Worm (Caenorhabditis elegans) whole organism, L1 larva: Measurements from ENCODE around the gene egl-27.
A peak's percentile ranks its signal among the peaks of the same experiment; 100 is the strongest.

Experiments used
- C04F5.9 ChIP-seq: sonication (generic microtip); optimal IDR thresholded peaks from 2 replicates; lab custom pipeline; 2016; ENCODE audit warnings: missing genetic modification characterization, missing compliant biosample characterization
- C16A3.4 ChIP-seq: fragments of 150-350 bp; optimal IDR thresholded peaks from 2 replicates; lab custom pipeline; 2014; ENCODE audit warnings: missing biosample characterization, missing genetic modification characterization
- C34B4.2 ChIP-seq: sonication (generic microtip); optimal IDR thresholded peaks from 2 replicates; lab custom pipeline; 2017; ENCODE audit warnings: mild to moderate bottlenecking, missing genetic modification characterization, missing compliant biosample characterization
- F16B12.6 ChIP-seq: fragments of 150-350 bp; optimal IDR thresholded peaks from 2 replicates; lab custom pipeline; 2014; ENCODE audit warnings: missing biosample characterization, missing genetic modification characterization
- Y116A8C.19 ChIP-seq: sonication (generic microtip); optimal IDR thresholded peaks from 2 replicates; lab custom pipeline; 2016; ENCODE audit warnings: missing compliant biosample characterization, missing genetic modification characterization, borderline replicate concordance
- alr-1 ChIP-seq: fragments of 200-800 bp; sonication (Bioruptor generic); optimal IDR thresholded peaks from 2 replicates; lab custom pipeline; 2018; ENCODE audit warnings: borderline replicate concordance, mild to moderate bottlenecking, missing genetic modification characterization, missing compliant biosample characterization
- ama-1 ChIP-seq: fragments of 150-350 bp; optimal IDR thresholded peaks from 2 replicates; lab custom pipeline; 2014
- blmp-1 ChIP-seq: fragments of 150-350 bp; optimal IDR thresholded peaks from 2 replicates; lab custom pipeline; 2014; ENCODE audit warnings: missing biosample characterization, missing genetic modification characterization
- ceh-82 ChIP-seq, 3 experiments: fragments of 150-350 bp in 1 of 3; sonication (generic microtip) in 2 of 3; optimal IDR thresholded peaks; 2 replicates each; lab custom pipeline; 2014 to 2017; ENCODE audit warnings: missing biosample characterization in 3 of 3, missing genetic modification characterization in 3 of 3
- ceh-88 ChIP-seq: fragments of 200-800 bp; sonication (Bioruptor generic); IDR thresholded peaks from 2 replicates; pipeline ENCODE4 v1.3.6; 2022; ENCODE audit warnings: missing genetic modification characterization, missing compliant biosample characterization
- ces-1 ChIP-seq: fragments of 150-350 bp; optimal IDR thresholded peaks from 2 replicates; lab custom pipeline; 2014; ENCODE audit warnings: missing biosample characterization, missing genetic modification reagents, missing genetic modification characterization
- dsc-1 ChIP-seq: sonication (generic microtip); optimal IDR thresholded peaks from 2 replicates; lab custom pipeline; 2016; ENCODE audit warnings: mild to moderate bottlenecking, missing genetic modification characterization, missing compliant biosample characterization
- efl-1 ChIP-seq, 4 experiments: fragments of 150-350 bp; optimal IDR thresholded peaks in 3 of 4; peaks in 1 of 4; 1 replicate in 1 of 4; 2 replicates in 3 of 4; lab custom pipeline; 2014; ENCODE audit warnings: missing biosample characterization in 2 of 4, missing genetic modification characterization in 2 of 4, missing genetic modification reagents in 2 of 4
- efl-3 ChIP-seq: fragments of 200-800 bp; sonication (Bioruptor generic); optimal IDR thresholded peaks from 2 replicates; lab custom pipeline; 2018; ENCODE audit warnings: mild to moderate bottlenecking, missing genetic modification characterization, missing compliant biosample characterization
- egl-13 ChIP-seq: sonication (generic microtip); optimal IDR thresholded peaks from 2 replicates; lab custom pipeline; 2016; ENCODE audit warnings: missing genotype, missing genetic modification reagents, missing genetic modification characterization, missing compliant biosample characterization
- elt-3 ChIP-seq, 6 experiments: fragments of 150-350 bp in 1 of 6; sonication (generic microtip); optimal IDR thresholded peaks; 2 replicates each; lab custom pipeline; 2017 to 2018; ENCODE audit warnings: missing biosample characterization in 6 of 6, missing genetic modification characterization in 6 of 6, inconsistent platforms in 1 of 6
- fkh-10 ChIP-seq: sonication (generic microtip); optimal IDR thresholded peaks from 2 replicates; lab custom pipeline; 2017; ENCODE audit warnings: missing biosample characterization, missing genetic modification reagents, missing genetic modification characterization
- fkh-4 ChIP-seq: sonication (generic microtip); optimal IDR thresholded peaks from 2 replicates; lab custom pipeline; 2016; ENCODE audit warnings: missing compliant biosample characterization, missing genetic modification characterization, borderline replicate concordance
- fos-1 ChIP-seq: fragments of 150-350 bp; optimal IDR thresholded peaks from 2 replicates; lab custom pipeline; 2014; ENCODE audit warnings: missing biosample characterization, missing genetic modification characterization
- hpl-2 ChIP-seq: fragments of 150-350 bp; optimal IDR thresholded peaks from 2 replicates; lab custom pipeline; 2014; ENCODE audit warnings: missing biosample characterization, missing genetic modification reagents, missing genetic modification characterization
- isw-1 ChIP-seq: fragments of 200-800 bp; sonication (Bioruptor generic); IDR thresholded peaks from 2 replicates; pipeline ENCODE4 v1.3.6; 2022; ENCODE audit warnings: missing genetic modification characterization, missing compliant biosample characterization
- lin-14 ChIP-seq: fragments of 200-800 bp; sonication (Bioruptor generic); optimal IDR thresholded peaks from 2 replicates; lab custom pipeline; 2018; ENCODE audit warnings: mild to moderate bottlenecking, missing genetic modification characterization, moderate library complexity, missing compliant biosample characterization
- lin-15B ChIP-seq: fragments of 150-350 bp; sonication (generic microtip); optimal IDR thresholded peaks from 3 replicates; lab custom pipeline; 2014; ENCODE audit warnings: missing biosample characterization, missing genetic modification characterization
- lir-3 ChIP-seq: sonication (generic microtip); optimal IDR thresholded peaks from 2 replicates; lab custom pipeline; 2016; ENCODE audit warnings: mild to moderate bottlenecking, missing genetic modification characterization, moderate library complexity, missing compliant biosample characterization; ENCODE audit not compliant: poor library complexity
- lsy-2 ChIP-seq, 2 experiments: fragments of 150-350 bp; optimal IDR thresholded peaks; 2 replicates each; lab custom pipeline; 2014; ENCODE audit warnings: missing biosample characterization in 2 of 2, missing genetic modification characterization in 2 of 2
- mab-9 ChIP-seq: fragments of 200-800 bp; sonication (Bioruptor generic); IDR thresholded peaks from 2 replicates; pipeline ENCODE4 v1.3.6; 2022; ENCODE audit warnings: missing genetic modification reagents, missing genetic modification characterization, missing compliant biosample characterization
- mef-2 ChIP-seq: fragments of 150-350 bp; optimal IDR thresholded peaks from 2 replicates; lab custom pipeline; 2014; ENCODE audit warnings: missing biosample characterization, missing genetic modification characterization
- mep-1 ChIP-seq: fragments of 150-350 bp; optimal IDR thresholded peaks from 2 replicates; lab custom pipeline; 2014; ENCODE audit warnings: missing biosample characterization, missing genetic modification characterization
- nhr-12 ChIP-seq: sonication (generic microtip); optimal IDR thresholded peaks from 2 replicates; lab custom pipeline; 2017; ENCODE audit warnings: missing biosample characterization, missing genetic modification characterization
- nhr-47 ChIP-seq: sonication (generic microtip); optimal IDR thresholded peaks from 2 replicates; lab custom pipeline; 2016; ENCODE audit warnings: mild to moderate bottlenecking, missing genetic modification characterization, moderate library complexity, missing compliant biosample characterization
- nhr-76 ChIP-seq: sonication (generic microtip); optimal IDR thresholded peaks from 2 replicates; lab custom pipeline; 2017; ENCODE audit warnings: missing biosample characterization, missing genetic modification characterization
- nhr-84 ChIP-seq: sonication (generic microtip); optimal IDR thresholded peaks from 2 replicates; lab custom pipeline; 2017; ENCODE audit warnings: missing biosample characterization, missing genetic modification characterization
- nhr-90 ChIP-seq: sonication (generic microtip); optimal IDR thresholded peaks from 2 replicates; lab custom pipeline; 2016; ENCODE audit warnings: mild to moderate bottlenecking, missing genetic modification characterization, missing compliant biosample characterization; ENCODE audit not compliant: poor library complexity
- pag-3 ChIP-seq: sonication (generic microtip); optimal IDR thresholded peaks from 2 replicates; lab custom pipeline; 2017; ENCODE audit warnings: missing genetic modification characterization, mild to moderate bottlenecking, missing compliant biosample characterization, antibody characterized with exemption, borderline replicate concordance; ENCODE audit not compliant: insufficient read depth
- skn-1 ChIP-seq: fragments of 150-350 bp; optimal IDR thresholded peaks from 2 replicates; lab custom pipeline; 2014; ENCODE audit warnings: missing biosample characterization, missing genetic modification characterization
- sox-4 ChIP-seq: sonication (generic microtip); optimal IDR thresholded peaks from 2 replicates; lab custom pipeline; 2016; ENCODE audit warnings: missing genetic modification characterization, missing compliant biosample characterization
- sptf-1 ChIP-seq: fragments of 150-350 bp; optimal IDR thresholded peaks from 2 replicates; lab custom pipeline; 2014; ENCODE audit warnings: missing biosample characterization, missing genetic modification characterization
- sup-37 ChIP-seq: fragments of 200-800 bp; sonication (Bioruptor generic); optimal IDR thresholded peaks from 2 replicates; lab custom pipeline; 2018; ENCODE audit warnings: mild to moderate bottlenecking, missing genetic modification characterization, missing compliant biosample characterization
- tlp-1 ChIP-seq: fragments of 150-350 bp; optimal IDR thresholded peaks from 2 replicates; lab custom pipeline; 2014; ENCODE audit warnings: missing biosample characterization, missing genetic modification characterization
- unc-30 ChIP-seq: sonication (generic microtip); optimal IDR thresholded peaks from 2 replicates; lab custom pipeline; 2017; ENCODE audit warnings: missing biosample characterization, missing genetic modification characterization
- unc-86 ChIP-seq: sonication (generic microtip); optimal IDR thresholded peaks from 2 replicates; lab custom pipeline; 2016; ENCODE audit warnings: missing genetic modification characterization, missing compliant biosample characterization
- unc-98 ChIP-seq: fragments of 200-800 bp; sonication (Bioruptor generic); IDR thresholded peaks from 2 replicates; pipeline ENCODE4 v1.3.6; 2022; ENCODE audit warnings: missing genetic modification characterization, missing compliant biosample characterization
- vab-15 ChIP-seq: sonication (generic microtip); optimal IDR thresholded peaks from 2 replicates; lab custom pipeline; 2017; ENCODE audit warnings: missing genotype, mild to moderate bottlenecking, missing genetic modification characterization, missing compliant biosample characterization
- xbp-1 ChIP-seq: sonication (generic microtip); optimal IDR thresholded peaks from 2 replicates; lab custom pipeline; 2016; ENCODE audit warnings: missing genetic modification characterization, missing compliant biosample characterization
- zag-1 ChIP-seq: fragments of 150-350 bp; optimal IDR thresholded peaks from 2 replicates; lab custom pipeline; 2014; ENCODE audit warnings: missing biosample characterization, missing genetic modification characterization
- zip-4 ChIP-seq: fragments of 200-800 bp; sonication (Bioruptor generic); optimal IDR thresholded peaks from 2 replicates; lab custom pipeline; 2018; ENCODE audit warnings: mild to moderate bottlenecking, missing genetic modification characterization, moderate library complexity, missing compliant biosample characterization
- ztf-4 ChIP-seq: fragments of 150-350 bp; optimal IDR thresholded peaks from 2 replicates; lab custom pipeline; 2014; ENCODE audit warnings: missing biosample characterization, missing genetic modification characterization

egl-27 gene

DNA sequence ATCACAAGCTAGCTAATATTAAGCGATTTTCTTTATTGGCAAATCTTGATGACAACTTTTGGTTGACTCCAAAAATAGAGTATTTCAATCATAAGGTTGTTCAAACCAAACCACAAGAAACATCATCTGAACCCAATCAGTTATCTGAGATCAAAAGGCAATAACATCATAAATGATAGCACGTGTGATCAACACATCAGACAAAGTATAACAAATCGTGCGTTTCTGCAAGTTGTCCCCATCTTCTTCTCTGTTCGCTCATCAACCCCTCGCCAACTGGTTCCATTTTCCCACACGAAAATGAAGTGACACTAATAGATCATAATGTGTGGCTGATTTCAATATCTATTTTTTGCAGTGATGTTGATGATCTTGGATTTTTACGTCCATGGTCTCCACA is 14.5 kb downstream of the egl-27 start (continued):
- no peak for TF ChIP-seq nhr-12 (tag; lab: Kevin White, UChicago)
- peak; percentile 74 for TF ChIP-seq lin-14 (GFP tag; lab: Kevin White, UChicago)
- TF ChIP-seq mef-2, result no peak
- no peak for TF ChIP-seq unc-98 (GFP tag; lab: Robert Waterston, UW)
- TF ChIP-seq ceh-88 (GFP tag; lab: Robert Waterston, UW), result no peak
- TF ChIP-seq sup-37 (GFP tag; lab: Kevin White, UChicago), result no peak
- no peak for TF ChIP-seq efl-3 (GFP tag; lab: Kevin White, UChicago)
- no peak for TF ChIP-seq fkh-10 (GFP tag; lab: Kevin White, UChicago)
- no peak for TF ChIP-seq zag-1 (tag; lab: Kevin White, UChicago)
- no peak for TF ChIP-seq skn-1
- TF ChIP-seq tlp-1, result no peak
- TF ChIP-seq sptf-1 (tag; lab: Kevin White, UChicago), result no peak
- no peak for TF ChIP-seq F16B12.6 (tag; lab: Kevin White, UChicago)
- TF ChIP-seq sox-4 (tag; lab: Kevin White, UChicago), result no peak
- TF ChIP-seq xbp-1 (tag; lab: Kevin White, UChicago), result no peak
- TF ChIP-seq mep-1 (tag; lab: Kevin White, UChicago), result peak; percentile 3
- TF ChIP-seq zip-4, result no peak
- TF ChIP-seq unc-86 (tag; lab: Kevin White, UChicago), result no peak
- TF ChIP-seq egl-13 (tag; lab: Kevin White, UChicago), result no peak
- TF ChIP-seq lin-15B (tag; lab: Kevin White, UChicago), result no peak
- TF ChIP-seq vab-15 (tag; lab: Kevin White, UChicago), result peak; percentile 82
- no peak for TF ChIP-seq nhr-84 (tag; lab: Kevin White, UChicago)
- TF ChIP-seq ama-1 (lab: Kevin White, UChicago), result no peak
- TF ChIP-seq unc-30 (tag; lab: Kevin White, UChicago), result no peak
- no peak for TF ChIP-seq C04F5.9 (tag; lab: Kevin White, UChicago)
- TF ChIP-seq efl-1 (optimal IDR thresholded peaks at IDR 0.05; lab: Kevin White, UChicago), result no peak
- TF ChIP-seq efl-1 (GFP tag; optimal IDR thresholded peaks at IDR 0.05 in 1 of 2; lab: Kevin White, UChicago), result peak in 1 of 2 experiments; percentile 92
- TF ChIP-seq pag-3, result no peak
- TF ChIP-seq ztf-4 (tag; lab: Kevin White, UChicago), result peak; percentile 60
- TF ChIP-seq C16A3.4, result peak; percentile 34
- peak in 3 of 6 experiments; percentile 7 to 93 (median 81) for TF ChIP-seq elt-3 (tag; optimal IDR thresholded peaks at IDR 0.05; lab: Kevin White, UChicago)
- TF ChIP-seq Y116A8C.19 (tag; lab: Kevin White, UChicago), result no peak

DNA sequence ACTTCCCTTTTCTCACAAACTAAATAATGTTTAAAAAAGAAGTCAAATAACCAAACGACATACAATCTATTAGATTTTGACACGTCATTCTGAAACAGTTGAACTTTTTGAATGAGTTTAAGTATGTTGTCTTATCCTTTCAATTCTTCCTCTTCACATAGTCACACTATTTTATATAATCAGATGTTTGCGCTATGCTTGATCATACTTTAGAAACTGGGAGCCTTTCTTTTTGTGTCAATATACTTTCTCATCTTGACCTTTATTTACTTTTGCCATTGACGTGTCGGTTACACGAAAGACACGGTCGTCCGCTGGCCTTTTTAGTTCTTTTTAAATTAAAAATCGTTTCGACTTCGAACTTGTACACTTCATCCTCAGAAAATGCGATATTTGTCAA is 17.1 kb downstream of the egl-27 start, which contains the start of gene C04A2.15:
Gene C04A2.15, plus strand, starts transcription at position 299 of the 400 bp plus-strand sequence.
- TF ChIP-seq ces-1 (GFP tag; lab: Kevin White, UChicago) (no peak), nhr-84 (tag; lab: Kevin White, UChicago) (no peak), lir-3 (tag; lab: Kevin White, UChicago) (no peak), lin-14 (GFP tag; lab: Kevin White, UChicago) (peak; percentile 34)

DNA sequence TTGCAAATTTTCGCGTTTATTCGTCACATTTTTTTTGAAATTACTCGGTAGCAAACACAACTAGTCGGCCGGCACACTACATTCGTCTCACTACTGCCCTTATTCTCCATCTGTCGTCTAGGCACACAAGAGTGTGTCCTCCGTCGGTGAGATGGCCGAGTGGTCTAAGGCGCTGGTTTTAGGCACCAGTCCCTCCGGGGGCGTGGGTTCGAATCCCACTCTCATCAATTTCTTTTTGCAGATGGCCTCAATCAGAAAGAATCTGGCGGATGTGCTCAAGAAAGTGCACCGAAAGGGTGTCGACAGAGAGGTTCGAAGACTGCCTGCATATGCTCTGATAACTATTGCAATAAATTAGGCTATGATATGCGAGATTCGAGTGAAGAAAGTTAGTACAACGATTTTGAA is 18.3 kb downstream of the egl-27 start:
- TF ChIP-seq lsy-2 (tag; optimal IDR thresholded peaks at IDR 0.05; lab: Kevin White, UChicago) (peak; percentile 44 to 75), fkh-4 (tag; lab: Kevin White, UChicago) (no peak), ceh-82 (tag; optimal IDR thresholded peaks at IDR 0.05; lab: Kevin White, UChicago) (peak; percentile 58 to 82 (median 69)), lin-15B (tag; lab: Kevin White, UChicago) (no peak), nhr-47 (peak; percentile 80), alr-1 (tag; lab: Kevin White, UChicago) (no peak), dsc-1 (tag; lab: Kevin White, UChicago) (peak; percentile 70), efl-1 (optimal IDR thresholded peaks at IDR 0.05; lab: Kevin White, UChicago) (peak; percentile 51 to 57), efl-1 (GFP tag; optimal IDR thresholded peaks at IDR 0.05 in 1 of 2; lab: Kevin White, UChicago) (peak; percentile 25 to 57), C34B4.2 (tag; lab: Kevin White, UChicago) (no peak), isw-1 (GFP tag; lab: Robert Waterston, UW) (peak; percentile 57), fkh-10 (GFP tag; lab: Kevin White, UChicago) (peak; percentile 44), lin-14 (GFP tag; lab: Kevin White, UChicago) (peak; percentile 84), elt-3 (tag; optimal IDR thresholded peaks at IDR 0.05; lab: Kevin White, UChicago) (no peak), Y116A8C.19 (tag; lab: Kevin White, UChicago) (no peak), xbp-1 (tag; lab: Kevin White, UChicago) (peak; percentile 54), nhr-76 (tag; lab: Kevin White, UChicago) (no peak), sup-37 (GFP tag; lab: Kevin White, UChicago) (no peak), sptf-1 (tag; lab: Kevin White, UChicago) (no peak), fos-1 (tag; lab: Kevin White, UChicago) (peak; percentile 44), mab-9 (GFP tag; lab: Robert Waterston, UW) (peak; percentile 61), blmp-1 (peak; percentile 18), nhr-12 (tag; lab: Kevin White, UChicago) (no peak), nhr-90 (tag; lab: Kevin White, UChicago) (peak; percentile 59), zip-4 (no peak), hpl-2 (GFP tag; lab: Kevin White, UChicago) (no peak), sox-4 (tag; lab: Kevin White, UChicago) (peak; percentile 32), mep-1 (tag; lab: Kevin White, UChicago) (peak; percentile 68)
